Fruit fly (Drosophila melanogaster): ENCODE results near the gene CG1910.

The CG1910 gene

dm6 chr3R:31748093-31748996 is 902 bp downstream of the CG1910 start:
- peak; percentile 33 for TF ChIP-seq CG3919 (GFP tag; optimal IDR thresholded peaks at IDR 0.05)
- no peak for TF ChIP-seq CG4318 (GFP tag; optimal IDR thresholded peaks at IDR 0.05)
- TF ChIP-seq Sox102F (GFP tag; optimal IDR thresholded peaks at IDR 0.05) = no peak
- TF ChIP-seq CG6808 (GFP tag; optimal IDR thresholded peaks at IDR 0.05) = peak; percentile 79
- TF ChIP-seq salr (GFP tag; optimal IDR thresholded peaks at IDR 0.05) = no peak
- TF ChIP-seq Ets21C (GFP tag; optimal IDR thresholded peaks at IDR 0.05) = no peak
- no peak for TF ChIP-seq CG31627 (GFP tag; optimal IDR thresholded peaks at IDR 0.05)
- TF ChIP-seq spab (GFP tag; optimal IDR thresholded peaks at IDR 0.05) = peak; percentile 36
- no peak for TF ChIP-seq fd85E (GFP tag; optimal IDR thresholded peaks at IDR 0.05)
- no peak for TF ChIP-seq Hr39 (GFP tag; optimal IDR thresholded peaks at IDR 0.05)
- peak; percentile 65 for TF ChIP-seq CG6276 (GFP tag; optimal IDR thresholded peaks at IDR 0.05)
- no peak for TF ChIP-seq Hr38 (GFP tag; optimal IDR thresholded peaks at IDR 0.05)
- TF ChIP-seq CG6854 (GFP tag; optimal IDR thresholded peaks at IDR 0.05) = peak; percentile 80
- peak; percentile 31 for TF ChIP-seq vri (GFP tag; optimal IDR thresholded peaks at IDR 0.05)
- TF ChIP-seq topi (GFP tag; optimal IDR thresholded peaks at IDR 0.05) = no peak
- no peak for TF ChIP-seq CG6163 (GFP tag; IDR thresholded peaks at IDR 0.05)
- TF ChIP-seq achi (GFP tag; optimal IDR thresholded peaks at IDR 0.05) = peak; percentile 2
- peak; percentile 80 for TF ChIP-seq fkh (GFP tag; optimal IDR thresholded peaks at IDR 0.05)
- TF ChIP-seq ss (GFP tag; optimal IDR thresholded peaks at IDR 0.05) = peak; percentile 79 to 90
- TF ChIP-seq Sox14 (GFP tag; optimal IDR thresholded peaks at IDR 0.05) = peak; percentile 54
- peak; percentile 12 for TF ChIP-seq esn (GFP tag; optimal IDR thresholded peaks at IDR 0.05)
- TF ChIP-seq Lpt (GFP tag; optimal IDR thresholded peaks at IDR 0.05) = peak; percentile 62
- no peak for TF ChIP-seq pdm3 (GFP tag; optimal IDR thresholded peaks at IDR 0.05)
- TF ChIP-seq dac (GFP tag; optimal IDR thresholded peaks at IDR 0.05) = no peak
- peak; percentile 31 for TF ChIP-seq CG3032 (tag; optimal IDR thresholded peaks at IDR 0.05)
- no peak for TF ChIP-seq Gug (GFP tag; IDR thresholded peaks at IDR 0.05)
- peak; percentile 72 for TF ChIP-seq Eip78C (GFP tag)
- no peak for TF ChIP-seq Met (GFP tag; optimal IDR thresholded peaks at IDR 0.05)
- TF ChIP-seq Ets96B (tag; optimal IDR thresholded peaks at IDR 0.05) = peak; percentile 52
- TF ChIP-seq net (GFP tag; optimal IDR thresholded peaks at IDR 0.05) = peak; percentile 74
- TF ChIP-seq CG9139 (GFP tag; optimal IDR thresholded peaks at IDR 0.05) = peak; percentile 73
- TF ChIP-seq dsx (GFP tag; optimal IDR thresholded peaks at IDR 0.05; ENCODE audit: poor library complexity, severe bottlenecking) = peak; percentile 83
- TF ChIP-seq CG32006 (GFP tag; optimal IDR thresholded peaks at IDR 0.05) = peak; percentile 15
- peak; percentile 38 for TF ChIP-seq Blimp-1 (GFP tag; optimal IDR thresholded peaks at IDR 0.05)
- no peak for TF ChIP-seq CG7368 (GFP tag; optimal IDR thresholded peaks at IDR 0.05)
- TF ChIP-seq CG34406 (GFP tag; optimal IDR thresholded peaks at IDR 0.05) = no peak
- peak; percentile 75 for TF ChIP-seq CG16779 (tag; optimal IDR thresholded peaks at IDR 0.05)
- no peak for TF ChIP-seq CG11902 (GFP tag; optimal IDR thresholded peaks at IDR 0.05)
- TF ChIP-seq CG8319 (GFP tag; optimal IDR thresholded peaks at IDR 0.05) = no peak
- TF ChIP-seq CG8632 (GFP tag; optimal IDR thresholded peaks at IDR 0.05) = peak; percentile 5
- no peak for TF ChIP-seq lz (GFP tag; optimal IDR thresholded peaks at IDR 0.05)
- no peak for TF ChIP-seq CG8119 (GFP tag; IDR thresholded peaks at IDR 0.05)
- no peak for TF ChIP-seq Hr4 (GFP tag; optimal IDR thresholded peaks at IDR 0.05)
- no peak for TF ChIP-seq Sox15 (GFP tag; optimal IDR thresholded peaks at IDR 0.05)
- no peak for TF ChIP-seq Eip93F (GFP tag; optimal IDR thresholded peaks at IDR 0.05)
- TF ChIP-seq Smox (GFP tag; optimal IDR thresholded peaks at IDR 0.05) = no peak
- TF ChIP-seq Eip75B (GFP tag; optimal IDR thresholded peaks at IDR 0.05) = peak; percentile 51
- no peak for TF ChIP-seq CG10631 (GFP tag; optimal IDR thresholded peaks at IDR 0.05)
- TF ChIP-seq OdsH (GFP tag; optimal IDR thresholded peaks at IDR 0.05) = no peak
- peak; percentile 35 for TF ChIP-seq CG10669 (GFP tag; optimal IDR thresholded peaks at IDR 0.05)

Measured in whole organism, prepupa.